Worm (Caenorhabditis elegans) whole organism, L4 larva: ENCODE measurements around the gene F47B8.18.

Experiments
- F37D6.2 ChIP-seq: sonication (generic microtip); optimal IDR thresholded peaks from 2 replicates; lab custom pipeline; 2016; ENCODE audit warnings: mild to moderate bottlenecking, missing genetic modification characterization, missing compliant biosample characterization
- F49E8.2 ChIP-seq: sonication (generic microtip); optimal IDR thresholded peaks from 2 replicates; lab custom pipeline; 2016; ENCODE audit warnings: missing compliant biosample characterization, mild to moderate bottlenecking, missing genetic modification characterization, borderline replicate concordance
- ceh-28 ChIP-seq: fragments of 150-350 bp; optimal IDR thresholded peaks from 2 replicates; lab custom pipeline; 2014; ENCODE audit warnings: missing biosample characterization, missing genetic modification reagents, missing genetic modification characterization
- ceh-82 ChIP-seq: sonication (generic microtip); optimal IDR thresholded peaks from 2 replicates; lab custom pipeline; 2017; ENCODE audit warnings: missing biosample characterization, missing genetic modification characterization
- ces-1 ChIP-seq: fragments of 150-350 bp; sonication (generic microtip); optimal IDR thresholded peaks from 4 replicates; lab custom pipeline; 2014; ENCODE audit warnings: missing biosample characterization, missing genetic modification reagents, missing genetic modification characterization
- pha-4 ChIP-seq, 2 experiments: fragments of 150-350 bp in 1 of 2; fragments of 200-800 bp in 1 of 2; sonication (Bioruptor generic) in 1 of 2; IDR thresholded peaks in 1 of 2; optimal IDR thresholded peaks in 1 of 2; 2 replicates each; pipeline versions ENCODE4 v1.3.6 to Lab custom; 2014 to 2022; ENCODE audit warnings: missing genetic modification characterization in 2 of 2, missing genetic modification reagents in 2 of 2, missing biosample characterization in 1 of 2, missing compliant biosample characterization in 1 of 2
- unc-130 ChIP-seq: sonication (generic microtip); optimal IDR thresholded peaks from 2 replicates; lab custom pipeline; 2016; ENCODE audit warnings: missing genetic modification reagents, missing genetic modification characterization, missing compliant biosample characterization

DNA sequence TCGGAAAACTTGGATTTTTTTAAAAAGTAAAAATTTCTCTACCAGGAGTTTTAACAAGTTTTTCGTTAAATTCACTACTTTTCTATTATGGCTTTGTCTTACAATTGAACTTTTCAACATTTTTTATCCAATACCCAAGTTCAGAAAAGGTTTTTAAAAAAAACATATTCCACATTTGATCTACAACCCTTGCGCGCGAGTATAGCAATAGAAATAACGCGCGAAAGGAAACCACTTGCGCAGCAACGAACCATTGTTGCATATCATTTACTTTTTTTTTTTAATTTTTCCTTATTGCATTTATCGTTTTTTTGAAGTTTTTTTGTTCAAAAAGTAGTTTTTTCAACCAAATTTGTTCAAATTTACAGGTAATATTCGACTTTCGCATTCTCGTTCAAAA lies 39.5 kb downstream of the F47B8.18 start, which contains the start of gene F40G12.11:
- TF ChIP-seq F49E8.2 (tag; lab: Kevin White, UChicago): no peak
- no peak for TF ChIP-seq ceh-82 (tag; lab: Kevin White, UChicago)
- TF ChIP-seq unc-130 (GFP tag; lab: Kevin White, UChicago): no peak
- no peak for TF ChIP-seq ceh-28
- no peak for TF ChIP-seq pha-4 (GFP tag; IDR thresholded peaks at IDR 0.05; lab: Robert Waterston, UW)
- no peak for TF ChIP-seq pha-4 (tag; optimal IDR thresholded peaks at IDR 0.05; lab: Kevin White, UChicago)
- TF ChIP-seq F37D6.2: no peak
- TF ChIP-seq ces-1 (GFP tag; lab: Kevin White, UChicago): no peak
